Worm (Caenorhabditis elegans): ENCODE results near the gene F28F5.6.

- TF ChIP-seq sea-2 (GFP tag; optimal IDR thresholded peaks at IDR 0.05) (no peak), hmg-11 (tag; optimal IDR thresholded peaks at IDR 0.05) (no peak), R02D3.7 (tag; optimal IDR thresholded peaks at IDR 0.05) (no peak), zag-1 (tag; optimal IDR thresholded peaks at IDR 0.05) (no peak), elt-3 (tag; optimal IDR thresholded peaks at IDR 0.05) (no peak), aly-2 (tag; optimal IDR thresholded peaks at IDR 0.05) (no peak), unc-62 (GFP tag; optimal IDR thresholded peaks at IDR 0.05) (no peak), elt-1 (tag; optimal IDR thresholded peaks at IDR 0.05) (no peak), ceh-28 (tag; optimal IDR thresholded peaks at IDR 0.05) (no peak), tbx-2 (tag; optimal IDR thresholded peaks at IDR 0.05) (no peak)
These were observed 16.7 kb downstream of the F28F5.6 start, which contains the start of gene lim-8 for ce11 chrIII:6802488-6802887.

Data from whole organism, L3 larva.